Fruit fly (Drosophila melanogaster) whole organism, wandering third instar larva: Measurements from ENCODE around the gene Rabex-5.

Experiments used
- Hnf4 ChIP-seq: fragments of 200-800 bp; sonication (Bioruptor generic); optimal IDR thresholded peaks from 2 replicates; lab custom pipeline; 2016; ENCODE audit warnings: missing biosample characterization, mild to moderate bottlenecking, missing genetic modification characterization
- Hr83 ChIP-seq: fragments of 200-300 bp; sonication (Bioruptor generic); optimal IDR thresholded peaks from 2 replicates; lab custom pipeline; 2016; ENCODE audit warnings: missing biosample characterization, mild to moderate bottlenecking, missing genetic modification characterization, moderate library complexity; ENCODE audit not compliant: poor library complexity, severe bottlenecking
- Jra ChIP-seq: sonication (Bioruptor generic); optimal IDR thresholded peaks from 2 replicates; lab custom pipeline; 2016; ENCODE audit warnings: missing biosample characterization, missing genetic modification characterization
- Mio ChIP-seq: sonication (Bioruptor generic); optimal IDR thresholded peaks from 2 replicates; lab custom pipeline; 2016; ENCODE audit warnings: missing biosample characterization, missing genetic modification characterization
- Sp1 ChIP-seq: fragments of 200-800 bp; sonication (Bioruptor generic); optimal IDR thresholded peaks from 3 replicates; lab custom pipeline; 2019; ENCODE audit warnings: missing biosample characterization, mild to moderate bottlenecking, missing genetic modification characterization, moderate library complexity
- br ChIP-seq: fragments of 200-800 bp; sonication (Bioruptor generic); optimal IDR thresholded peaks from 2 replicates; lab custom pipeline; 2016; ENCODE audit warnings: missing biosample characterization, missing genetic modification characterization
- dl ChIP-seq, 2 experiments: fragments of 175-275, 200-275 bp in 1 of 2; fragments of 200-275 bp in 1 of 2; sonication (Bioruptor generic); optimal IDR thresholded peaks; lab custom pipeline; 2018; ENCODE audit warnings: mild to moderate bottlenecking in 2 of 2, missing biosample characterization in 2 of 2, missing genetic modification characterization in 2 of 2, moderate library complexity in 2 of 2; ENCODE audit not compliant: partially characterized antibody in 2 of 2, insufficient read depth in 1 of 2
- dmrt93B ChIP-seq: fragments of 200-800 bp; sonication (Bioruptor generic); optimal IDR thresholded peaks from 2 replicates; lab custom pipeline; 2018; ENCODE audit warnings: missing biosample characterization, mild to moderate bottlenecking, missing genetic modification characterization
- h ChIP-seq: fragments of 200-800 bp; sonication (Bioruptor generic); optimal IDR thresholded peaks from 3 replicates; lab custom pipeline; 2016; ENCODE audit warnings: missing biosample characterization, mild to moderate bottlenecking, missing genetic modification characterization
- psq ChIP-seq: fragments of 200-800 bp; sonication (Bioruptor generic); optimal IDR thresholded peaks from 3 replicates; lab custom pipeline; 2017; ENCODE audit warnings: missing biosample characterization, mild to moderate bottlenecking, missing genetic modification characterization, moderate library complexity

DNA sequence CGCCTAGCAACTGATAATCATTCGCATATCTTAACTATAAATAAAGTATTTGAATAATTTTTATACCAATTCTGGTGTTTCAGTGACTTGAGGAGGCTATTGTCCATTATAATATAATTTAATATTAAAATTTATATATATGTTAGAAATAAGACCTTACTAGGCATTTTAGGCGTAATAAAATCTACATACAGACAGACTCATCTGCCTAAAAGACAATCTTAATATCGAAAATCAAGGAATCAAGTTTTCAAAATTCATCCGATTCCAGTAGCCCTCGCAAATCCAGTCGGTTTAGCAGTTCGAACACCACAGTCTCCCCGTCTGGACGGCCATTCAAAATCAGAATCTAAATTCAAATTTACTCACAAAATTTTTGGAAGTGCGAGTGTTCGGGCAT is 44.0 kb upstream of the Rabex-5 start, which contains the start of the genes CG9130 and CG9133:
- TF ChIP-seq dl (GFP tag; optimal IDR thresholded peaks at IDR 0.05; lab: Kevin White, UChicago; ENCODE audit: insufficient read depth in 1 of 2, partially characterized antibody in 2 of 2) (no peak), Mio (GFP tag; lab: Kevin White, UChicago) (no peak), Jra (GFP tag; lab: Kevin White, UChicago) (no peak), dmrt93B (GFP tag; lab: Kevin White, UChicago) (no peak), h (GFP tag; lab: Kevin White, UChicago) (no peak), psq (no peak), Sp1 (GFP tag; lab: Kevin White, UChicago) (no peak), br (no peak), Hr83 (GFP tag; lab: Kevin White, UChicago) (no peak), Hnf4 (GFP tag; lab: Kevin White, UChicago) (no peak)
